Worm (Caenorhabditis elegans) whole organism, L1 larva: ENCODE measurements around the gene ZK380.6.
A peak's percentile ranks its signal among the peaks of the same experiment; 100 is the strongest.

Experiments used
- C34B4.2 ChIP-seq: sonication (generic microtip); optimal IDR thresholded peaks from 2 replicates; lab custom pipeline; 2017; ENCODE audit warnings: mild to moderate bottlenecking, missing genetic modification characterization, missing compliant biosample characterization
- Y116A8C.19 ChIP-seq: sonication (generic microtip); optimal IDR thresholded peaks from 2 replicates; lab custom pipeline; 2016; ENCODE audit warnings: missing compliant biosample characterization, missing genetic modification characterization, borderline replicate concordance
- alr-1 ChIP-seq: fragments of 200-800 bp; sonication (Bioruptor generic); optimal IDR thresholded peaks from 2 replicates; lab custom pipeline; 2018; ENCODE audit warnings: borderline replicate concordance, mild to moderate bottlenecking, missing genetic modification characterization, missing compliant biosample characterization
- aly-2 ChIP-seq: fragments of 150-350 bp; optimal IDR thresholded peaks from 2 replicates; lab custom pipeline; 2014; ENCODE audit warnings: missing biosample characterization, missing genetic modification characterization
- ama-1 ChIP-seq: fragments of 150-350 bp; optimal IDR thresholded peaks from 2 replicates; lab custom pipeline; 2014
- ceh-63 ChIP-seq: fragments of 200-800 bp; sonication (Bioruptor generic); optimal IDR thresholded peaks from 2 replicates; lab custom pipeline; 2018; ENCODE audit warnings: mild to moderate bottlenecking, missing genetic modification characterization, missing compliant biosample characterization
- ceh-82 ChIP-seq, 3 experiments: fragments of 150-350 bp in 1 of 3; sonication (generic microtip) in 2 of 3; optimal IDR thresholded peaks; 2 replicates each; lab custom pipeline; 2014 to 2017; ENCODE audit warnings: missing biosample characterization in 3 of 3, missing genetic modification characterization in 3 of 3
- ceh-90 ChIP-seq: sonication (generic microtip); optimal IDR thresholded peaks from 2 replicates; lab custom pipeline; 2016; ENCODE audit warnings: missing genetic modification characterization, missing compliant biosample characterization
- efl-1 ChIP-seq, 4 experiments: fragments of 150-350 bp; optimal IDR thresholded peaks in 3 of 4; peaks in 1 of 4; 1 replicate in 1 of 4; 2 replicates in 3 of 4; lab custom pipeline; 2014; ENCODE audit warnings: missing biosample characterization in 2 of 4, missing genetic modification characterization in 2 of 4, missing genetic modification reagents in 2 of 4
- efl-3 ChIP-seq: fragments of 200-800 bp; sonication (Bioruptor generic); optimal IDR thresholded peaks from 2 replicates; lab custom pipeline; 2018; ENCODE audit warnings: mild to moderate bottlenecking, missing genetic modification characterization, missing compliant biosample characterization
- elt-2 ChIP-seq: sonication (generic microtip); optimal IDR thresholded peaks from 2 replicates; lab custom pipeline; 2016; ENCODE audit warnings: missing genetic modification characterization, mild to moderate bottlenecking, inconsistent platforms, missing compliant biosample characterization, missing genetic modification reagents
- elt-3 ChIP-seq, 6 experiments: fragments of 150-350 bp in 1 of 6; sonication (generic microtip); optimal IDR thresholded peaks; 2 replicates each; lab custom pipeline; 2017 to 2018; ENCODE audit warnings: missing biosample characterization in 6 of 6, missing genetic modification characterization in 6 of 6, inconsistent platforms in 1 of 6
- fkh-10 ChIP-seq: sonication (generic microtip); optimal IDR thresholded peaks from 2 replicates; lab custom pipeline; 2017; ENCODE audit warnings: missing biosample characterization, missing genetic modification reagents, missing genetic modification characterization
- hlh-17 ChIP-seq: fragments of 200-800 bp; sonication (Bioruptor generic); optimal IDR thresholded peaks from 2 replicates; lab custom pipeline; 2018; ENCODE audit warnings: missing genetic modification characterization, mild to moderate bottlenecking, missing compliant biosample characterization, moderate library complexity, borderline replicate concordance
- isw-1 ChIP-seq: fragments of 200-800 bp; sonication (Bioruptor generic); IDR thresholded peaks from 2 replicates; pipeline ENCODE4 v1.3.6; 2022; ENCODE audit warnings: missing genetic modification characterization, missing compliant biosample characterization
- jun-1 ChIP-seq: fragments of 150-350 bp; optimal IDR thresholded peaks from 2 replicates; lab custom pipeline; 2014; ENCODE audit warnings: missing biosample characterization, missing genetic modification reagents, missing genetic modification characterization
- lin-14 ChIP-seq: fragments of 200-800 bp; sonication (Bioruptor generic); optimal IDR thresholded peaks from 2 replicates; lab custom pipeline; 2018; ENCODE audit warnings: mild to moderate bottlenecking, missing genetic modification characterization, moderate library complexity, missing compliant biosample characterization
- lin-15B ChIP-seq: fragments of 150-350 bp; sonication (generic microtip); optimal IDR thresholded peaks from 3 replicates; lab custom pipeline; 2014; ENCODE audit warnings: missing biosample characterization, missing genetic modification characterization
- lin-35 ChIP-seq, 2 experiments: fragments of 150-350 bp; optimal IDR thresholded peaks; 2 replicates each; lab custom pipeline; 2014; ENCODE audit warnings: missing biosample characterization in 2 of 2, missing genetic modification characterization in 2 of 2, missing genetic modification reagents in 2 of 2
- lin-39 ChIP-seq: fragments of 150-350 bp; optimal IDR thresholded peaks from 2 replicates; lab custom pipeline; 2014; ENCODE audit warnings: missing biosample characterization, missing genetic modification reagents, missing genetic modification characterization
- mef-2 ChIP-seq: fragments of 150-350 bp; optimal IDR thresholded peaks from 2 replicates; lab custom pipeline; 2014; ENCODE audit warnings: missing biosample characterization, missing genetic modification characterization
- mep-1 ChIP-seq: fragments of 150-350 bp; optimal IDR thresholded peaks from 2 replicates; lab custom pipeline; 2014; ENCODE audit warnings: missing biosample characterization, missing genetic modification characterization
- nhr-12 ChIP-seq: sonication (generic microtip); optimal IDR thresholded peaks from 2 replicates; lab custom pipeline; 2017; ENCODE audit warnings: missing biosample characterization, missing genetic modification characterization
- nhr-19 ChIP-seq: fragments of 200-800 bp; sonication (Bioruptor generic); conservative IDR thresholded peaks from 2 replicates; pipeline ENCODE4 v1.3.6; 2022; ENCODE audit warnings: missing genetic modification characterization, missing compliant biosample characterization
- nhr-20 ChIP-seq: sonication (generic microtip); optimal IDR thresholded peaks from 2 replicates; lab custom pipeline; 2016; ENCODE audit warnings: mild to moderate bottlenecking, missing genetic modification characterization, missing compliant biosample characterization
- nhr-237 ChIP-seq: fragments of 150-350 bp; optimal IDR thresholded peaks from 2 replicates; lab custom pipeline; 2014; ENCODE audit warnings: missing biosample characterization, missing genetic modification characterization
- nhr-77 ChIP-seq: fragments of 150-350 bp; optimal IDR thresholded peaks from 2 replicates; lab custom pipeline; 2014; ENCODE audit warnings: missing biosample characterization, missing genetic modification characterization
- nhr-84 ChIP-seq: sonication (generic microtip); optimal IDR thresholded peaks from 2 replicates; lab custom pipeline; 2017; ENCODE audit warnings: missing biosample characterization, missing genetic modification characterization
- nhr-85 ChIP-seq: sonication (generic microtip); peaks from one replicate; lab custom pipeline; 2016; ENCODE audit warnings: missing genetic modification characterization, inconsistent platforms, missing compliant biosample characterization
- nhr-90 ChIP-seq: sonication (generic microtip); optimal IDR thresholded peaks from 2 replicates; lab custom pipeline; 2016; ENCODE audit warnings: mild to moderate bottlenecking, missing genetic modification characterization, missing compliant biosample characterization; ENCODE audit not compliant: poor library complexity
- pax-3 ChIP-seq: fragments of 200-800 bp; sonication (Bioruptor generic); optimal IDR thresholded peaks from 2 replicates; lab custom pipeline; 2018; ENCODE audit warnings: mild to moderate bottlenecking, missing genetic modification characterization, moderate library complexity, missing compliant biosample characterization
- skn-1 ChIP-seq: fragments of 150-350 bp; optimal IDR thresholded peaks from 2 replicates; lab custom pipeline; 2014; ENCODE audit warnings: missing biosample characterization, missing genetic modification characterization
- snpc-4 ChIP-seq: fragments of 150-350 bp; optimal IDR thresholded peaks from 2 replicates; lab custom pipeline; 2014; ENCODE audit warnings: missing biosample characterization, missing genetic modification characterization
- snu-23 ChIP-seq: sonication (generic microtip); optimal IDR thresholded peaks from 2 replicates; lab custom pipeline; 2016; ENCODE audit warnings: missing genetic modification characterization, missing compliant biosample characterization
- sox-4 ChIP-seq: sonication (generic microtip); optimal IDR thresholded peaks from 2 replicates; lab custom pipeline; 2016; ENCODE audit warnings: missing genetic modification characterization, missing compliant biosample characterization
- sup-37 ChIP-seq: fragments of 200-800 bp; sonication (Bioruptor generic); optimal IDR thresholded peaks from 2 replicates; lab custom pipeline; 2018; ENCODE audit warnings: mild to moderate bottlenecking, missing genetic modification characterization, missing compliant biosample characterization
- tbx-2 ChIP-seq: sonication (generic microtip); optimal IDR thresholded peaks from 2 replicates; lab custom pipeline; 2016; ENCODE audit warnings: missing genetic modification characterization, missing compliant biosample characterization
- unc-30 ChIP-seq: sonication (generic microtip); optimal IDR thresholded peaks from 2 replicates; lab custom pipeline; 2017; ENCODE audit warnings: missing biosample characterization, missing genetic modification characterization
- unc-62 ChIP-seq: fragments of 150-350 bp; optimal IDR thresholded peaks from 2 replicates; lab custom pipeline; 2014; ENCODE audit warnings: missing biosample characterization, missing genetic modification reagents, missing genetic modification characterization
- unc-86 ChIP-seq: sonication (generic microtip); optimal IDR thresholded peaks from 2 replicates; lab custom pipeline; 2016; ENCODE audit warnings: missing genetic modification characterization, missing compliant biosample characterization
- vab-15 ChIP-seq: sonication (generic microtip); optimal IDR thresholded peaks from 2 replicates; lab custom pipeline; 2017; ENCODE audit warnings: missing genotype, mild to moderate bottlenecking, missing genetic modification characterization, missing compliant biosample characterization
- xbp-1 ChIP-seq: sonication (generic microtip); optimal IDR thresholded peaks from 2 replicates; lab custom pipeline; 2016; ENCODE audit warnings: missing genetic modification characterization, missing compliant biosample characterization
- ztf-11 ChIP-seq, 2 experiments: sonication (generic microtip); optimal IDR thresholded peaks; 2 replicates each; lab custom pipeline; 2016 to 2017; ENCODE audit warnings: missing genetic modification characterization in 2 of 2, missing biosample characterization in 1 of 2, missing compliant biosample characterization in 1 of 2
- ztf-4 ChIP-seq: fragments of 150-350 bp; optimal IDR thresholded peaks from 2 replicates; lab custom pipeline; 2014; ENCODE audit warnings: missing biosample characterization, missing genetic modification characterization

The ZK380.6 gene

ce11 chrX:1627013-1627412 lies 27.2 kb upstream of the ZK380.6 start (continued):
- TF ChIP-seq vab-15 (tag; lab: Kevin White, UChicago): peak; percentile 70
- no peak for TF ChIP-seq ama-1 (lab: Kevin White, UChicago)
- no peak for TF ChIP-seq unc-62 (GFP tag; lab: Kevin White, UChicago)
- TF ChIP-seq efl-3 (GFP tag; lab: Kevin White, UChicago): peak; percentile 57
- peak; percentile 57 for TF ChIP-seq lin-15B
- peak; percentile 96 for TF ChIP-seq sox-4 (tag; lab: Kevin White, UChicago)
- TF ChIP-seq ceh-90: no peak
- peak; percentile 68 for TF ChIP-seq sup-37 (GFP tag; lab: Kevin White, UChicago)
- TF ChIP-seq lin-35 (GFP tag; optimal IDR thresholded peaks at IDR 0.05; lab: Kevin White, UChicago): peak; percentile 49 to 90
- TF ChIP-seq nhr-84 (tag; lab: Kevin White, UChicago): peak; percentile 55
- peak; percentile 14 to 98 (median 87) for TF ChIP-seq elt-3 (tag; optimal IDR thresholded peaks at IDR 0.05; lab: Kevin White, UChicago)
- peak; percentile 97 for TF ChIP-seq nhr-77
- TF ChIP-seq ztf-4 (tag; lab: Kevin White, UChicago): peak; percentile 94
- peak; percentile 94 for TF ChIP-seq tbx-2 (tag; lab: Kevin White, UChicago)
- peak; percentile 98 for TF ChIP-seq nhr-90 (tag; lab: Kevin White, UChicago)
- peak; percentile 92 for TF ChIP-seq nhr-85 (tag; lab: Kevin White, UChicago)
- TF ChIP-seq nhr-12 (tag; lab: Kevin White, UChicago): peak; percentile 67
- peak; percentile 93 for TF ChIP-seq pax-3
- peak; percentile 89 for TF ChIP-seq xbp-1
- TF ChIP-seq lin-39: peak; percentile 96
- TF ChIP-seq aly-2 (tag; lab: Kevin White, UChicago): peak; percentile 87
- no peak for TF ChIP-seq unc-30 (tag; lab: Kevin White, UChicago)
- peak; percentile 98 to 99 (median 99) for TF ChIP-seq ceh-82 (tag; optimal IDR thresholded peaks at IDR 0.05; lab: Kevin White, UChicago)
- TF ChIP-seq C34B4.2 (tag; lab: Kevin White, UChicago): no peak
- TF ChIP-seq fkh-10 (GFP tag; lab: Kevin White, UChicago): peak; percentile 99
- TF ChIP-seq mep-1 (tag; lab: Kevin White, UChicago): peak; percentile 96
- TF ChIP-seq lin-14 (GFP tag; lab: Kevin White, UChicago): peak; percentile 93
- peak; percentile 96 for TF ChIP-seq nhr-237 (tag; lab: Kevin White, UChicago)
- no peak for TF ChIP-seq alr-1
- TF ChIP-seq ztf-11 (tag; optimal IDR thresholded peaks at IDR 0.05; lab: Kevin White, UChicago): peak; percentile 81 to 88
- TF ChIP-seq isw-1 (GFP tag; lab: Robert Waterston, UW): peak; percentile 76
- TF ChIP-seq unc-86: peak; percentile 87

ce11 chrX:1627837-1628236 lies 26.4 kb upstream of the ZK380.6 start, which contains the start of gene fbxb-58:
fbxb-58 (plus strand) TSS chrX:1628137.
- TF ChIP-seq jun-1 (tag; lab: Kevin White, UChicago) (no peak), skn-1 (no peak), tbx-2 (tag; lab: Kevin White, UChicago) (no peak), lin-39 (no peak), nhr-20 (tag; lab: Kevin White, UChicago) (no peak), efl-1 (optimal IDR thresholded peaks at IDR 0.05; lab: Kevin White, UChicago) (no peak), efl-1 (GFP tag; optimal IDR thresholded peaks at IDR 0.05 in 1 of 2; lab: Kevin White, UChicago) (no peak), efl-3 (GFP tag; lab: Kevin White, UChicago) (no peak), elt-2 (tag; lab: Kevin White, UChicago) (no peak), hlh-17 (no peak), ceh-63 (GFP tag; lab: Kevin White, UChicago) (no peak), isw-1 (GFP tag; lab: Robert Waterston, UW) (no peak), snpc-4 (tag; lab: Kevin White, UChicago) (no peak), Y116A8C.19 (tag; lab: Kevin White, UChicago) (no peak), aly-2 (tag; lab: Kevin White, UChicago) (no peak), nhr-19 (GFP tag; lab: Robert Waterston, UW) (no peak), nhr-12 (tag; lab: Kevin White, UChicago) (no peak), mef-2 (no peak), snu-23 (GFP tag; lab: Kevin White, UChicago) (no peak)
